Fruit fly (Drosophila melanogaster): ENCODE data around the gene Cul5.

Gene Cul5

dm6 chr3R:29068430-29069207 is 5.8 kb upstream of the Cul5 start:
- TF ChIP-seq Sin3A (optimal IDR thresholded peaks at IDR 0.05) = no peak
- no peak for TF ChIP-seq psq (optimal IDR thresholded peaks at IDR 0.05)
- no peak for TF ChIP-seq ttk (optimal IDR thresholded peaks at IDR 0.05)
- TF ChIP-seq Myc (optimal IDR thresholded peaks at IDR 0.05) = no peak
- no peak for TF ChIP-seq h (optimal IDR thresholded peaks at IDR 0.05)
- no peak for TF ChIP-seq insv (optimal IDR thresholded peaks at IDR 0.05)

- no peak for TF ChIP-seq h (optimal IDR thresholded peaks at IDR 0.05)
Measured at dm6 chr3R:29067091-29067490, 4.3 kb upstream of the Cul5 start.

dm6 chr3R:29066285-29066684 is 3.5 kb upstream of the Cul5 start:
- TF ChIP-seq h (optimal IDR thresholded peaks at IDR 0.05) (no peak), Myc (optimal IDR thresholded peaks at IDR 0.05) (no peak), insv (optimal IDR thresholded peaks at IDR 0.05) (no peak), Sin3A (optimal IDR thresholded peaks at IDR 0.05) (no peak), psq (optimal IDR thresholded peaks at IDR 0.05) (no peak), ttk (optimal IDR thresholded peaks at IDR 0.05) (no peak)

- TF ChIP-seq psq (optimal IDR thresholded peaks at IDR 0.05) (no peak), Myc (optimal IDR thresholded peaks at IDR 0.05) (no peak), Sin3A (optimal IDR thresholded peaks at IDR 0.05) (no peak), insv (optimal IDR thresholded peaks at IDR 0.05) (no peak), h (optimal IDR thresholded peaks at IDR 0.05) (no peak), ttk (optimal IDR thresholded peaks at IDR 0.05) (no peak)
Measured at dm6 chr3R:29064682-29065100, 1.9 kb upstream of the Cul5 start.

- no peak for TF ChIP-seq Myc (optimal IDR thresholded peaks at IDR 0.05)
- no peak for TF ChIP-seq ttk (optimal IDR thresholded peaks at IDR 0.05)
- TF ChIP-seq h (optimal IDR thresholded peaks at IDR 0.05) = no peak
- no peak for TF ChIP-seq psq (optimal IDR thresholded peaks at IDR 0.05)
- no peak for TF ChIP-seq insv (optimal IDR thresholded peaks at IDR 0.05)
- TF ChIP-seq Sin3A (optimal IDR thresholded peaks at IDR 0.05) = no peak
Measured at dm6 chr3R:29063921-29064460, 1.2 kb upstream of the Cul5 start.

- TF ChIP-seq psq (optimal IDR thresholded peaks at IDR 0.05) = no peak
- TF ChIP-seq Myc (optimal IDR thresholded peaks at IDR 0.05) = no peak
- no peak for TF ChIP-seq h (optimal IDR thresholded peaks at IDR 0.05)
- TF ChIP-seq insv (optimal IDR thresholded peaks at IDR 0.05) = no peak
- TF ChIP-seq ttk (optimal IDR thresholded peaks at IDR 0.05) = no peak
- no peak for TF ChIP-seq Sin3A (optimal IDR thresholded peaks at IDR 0.05)
Measured at dm6 chr3R:29063207-29063920, 589 bp upstream of the Cul5 start.

dm6 chr3R:29059385-29059784 is 3.4 kb downstream of the Cul5 start:
- no peak for TF ChIP-seq Sin3A (optimal IDR thresholded peaks at IDR 0.05)
- TF ChIP-seq h (optimal IDR thresholded peaks at IDR 0.05) = no peak
- TF ChIP-seq psq (optimal IDR thresholded peaks at IDR 0.05) = no peak
- TF ChIP-seq Myc (optimal IDR thresholded peaks at IDR 0.05) = no peak
- TF ChIP-seq insv (optimal IDR thresholded peaks at IDR 0.05) = no peak
- TF ChIP-seq ttk (optimal IDR thresholded peaks at IDR 0.05) = no peak

- TF ChIP-seq Myc (optimal IDR thresholded peaks at IDR 0.05) = no peak
- no peak for TF ChIP-seq Sin3A (optimal IDR thresholded peaks at IDR 0.05)
- no peak for TF ChIP-seq h (optimal IDR thresholded peaks at IDR 0.05)
Measured at dm6 chr3R:29055710-29056109, 7.1 kb downstream of the Cul5 start, which contains the start of gene Sirt7. TSS of gene Sirt7 (plus strand) at chr3R:29055927.

dm6 chr3R:29054047-29054446 is 8.7 kb downstream of the Cul5 start, which contains the start of gene CG11843:
TSS of gene CG11843 (plus strand) at chr3R:29054347.
- no peak for TF ChIP-seq Sin3A (optimal IDR thresholded peaks at IDR 0.05)
- TF ChIP-seq insv (optimal IDR thresholded peaks at IDR 0.05) = no peak
- no peak for TF ChIP-seq psq (optimal IDR thresholded peaks at IDR 0.05)
- no peak for TF ChIP-seq Myc (optimal IDR thresholded peaks at IDR 0.05)
- TF ChIP-seq ttk (optimal IDR thresholded peaks at IDR 0.05) = no peak
- TF ChIP-seq h (optimal IDR thresholded peaks at IDR 0.05) = no peak

dm6 chr3R:29052380-29052779 is 10.4 kb downstream of the Cul5 start, which contains the start of gene CG11842:
TSS of gene CG11842 (plus strand) at chr3R:29052680.
- TF ChIP-seq Myc (optimal IDR thresholded peaks at IDR 0.05) (no peak), insv (optimal IDR thresholded peaks at IDR 0.05) (no peak), Sin3A (optimal IDR thresholded peaks at IDR 0.05) (no peak), h (optimal IDR thresholded peaks at IDR 0.05) (no peak), psq (optimal IDR thresholded peaks at IDR 0.05) (no peak), ttk (optimal IDR thresholded peaks at IDR 0.05) (no peak)

dm6 chr3R:29050756-29051155 is 12.0 kb downstream of the Cul5 start, which contains the start of gene CG11841:
TSS of gene CG11841 (plus strand) at chr3R:29051056.
- TF ChIP-seq Myc (optimal IDR thresholded peaks at IDR 0.05) = no peak
- no peak for TF ChIP-seq insv (optimal IDR thresholded peaks at IDR 0.05)
- TF ChIP-seq Sin3A (optimal IDR thresholded peaks at IDR 0.05) = no peak
- no peak for TF ChIP-seq h (optimal IDR thresholded peaks at IDR 0.05)
- TF ChIP-seq ttk (optimal IDR thresholded peaks at IDR 0.05) = no peak
- no peak for TF ChIP-seq psq (optimal IDR thresholded peaks at IDR 0.05)

dm6 chr3R:29049055-29049722 is 13.6 kb downstream of the Cul5 start, which contains the start of gene CG11837:
TSS of gene CG11837 (plus strand) at chr3R:29049493.
- TF ChIP-seq Sin3A (optimal IDR thresholded peaks at IDR 0.05) = no peak
- TF ChIP-seq ttk (optimal IDR thresholded peaks at IDR 0.05) = no peak
- no peak for TF ChIP-seq h (optimal IDR thresholded peaks at IDR 0.05)
- TF ChIP-seq Myc (optimal IDR thresholded peaks at IDR 0.05) = no peak
- no peak for TF ChIP-seq insv (optimal IDR thresholded peaks at IDR 0.05)
- TF ChIP-seq psq (optimal IDR thresholded peaks at IDR 0.05) = no peak
